Fruit fly (Drosophila melanogaster) whole organism, prepupa: ENCODE results near the gene Vm26Ab.
A peak's percentile ranks its signal among the peaks of the same experiment; 100 is the strongest.

Experiments used
- CG10669 ChIP-seq: fragments of 200-800 bp; sonication (Bioruptor generic); optimal IDR thresholded peaks from 3 replicates; lab custom pipeline; 2018; ENCODE audit warnings: missing biosample characterization, mild to moderate bottlenecking, missing genetic modification characterization, moderate library complexity
- CG11762 ChIP-seq: fragments of 200-800 bp; sonication (Bioruptor generic); optimal IDR thresholded peaks from 3 replicates; lab custom pipeline; 2016; ENCODE audit warnings: missing biosample characterization, missing genetic modification characterization; ENCODE audit not compliant: insufficient read depth
- CG11902 ChIP-seq: fragments of 200-800 bp; sonication (Bioruptor generic); optimal IDR thresholded peaks from 3 replicates; lab custom pipeline; 2016; ENCODE audit warnings: missing biosample characterization, missing genetic modification characterization
- CG15336 ChIP-seq: fragments of 200-800 bp; sonication (Bioruptor generic); IDR thresholded peaks from 2 replicates; pipeline ENCODE4 v1.3.6; 2022; ENCODE audit warnings: missing biosample characterization, missing genetic modification characterization
- CG3032 ChIP-seq: fragments of 200-800 bp; optimal IDR thresholded peaks from 2 replicates; lab custom pipeline; 2019; ENCODE audit warnings: missing biosample characterization, mild to moderate bottlenecking, missing genetic modification characterization, moderate library complexity
- CG31627 ChIP-seq: fragments of 200-800 bp; sonication (Bioruptor generic); optimal IDR thresholded peaks from 3 replicates; lab custom pipeline; 2016; ENCODE audit warnings: missing biosample characterization, missing genetic modification characterization
- CG32006 ChIP-seq: fragments of 200-800 bp; sonication (Bioruptor generic); optimal IDR thresholded peaks from 3 replicates; lab custom pipeline; 2017; ENCODE audit warnings: missing biosample characterization, mild to moderate bottlenecking, missing genetic modification characterization
- CG34406 ChIP-seq: fragments of 200-800 bp; sonication (Bioruptor generic); optimal IDR thresholded peaks from 3 replicates; lab custom pipeline; 2016; ENCODE audit warnings: missing biosample characterization, missing genetic modification characterization
- CG3919 ChIP-seq: fragments of 200-800 bp; sonication (Bioruptor generic); optimal IDR thresholded peaks from 3 replicates; lab custom pipeline; 2016; ENCODE audit warnings: missing biosample characterization, missing genetic modification characterization
- CG4318 ChIP-seq: fragments of 200-800 bp; sonication (Bioruptor generic); optimal IDR thresholded peaks from 3 replicates; lab custom pipeline; 2017; ENCODE audit warnings: missing biosample characterization, mild to moderate bottlenecking, missing genetic modification characterization
- CG6163 ChIP-seq: fragments of 200-800 bp; sonication (Bioruptor generic); IDR thresholded peaks from 3 replicates; pipeline ENCODE4 v1.3.6; 2022; ENCODE audit warnings: missing biosample characterization, missing genetic modification characterization
- CG6276 ChIP-seq: fragments of 200-800 bp; sonication (Bioruptor generic); optimal IDR thresholded peaks from 2 replicates; lab custom pipeline; 2017; ENCODE audit warnings: missing biosample characterization, mild to moderate bottlenecking, missing genetic modification characterization
- CG6792 ChIP-seq: fragments of 200-800 bp; sonication (Bioruptor generic); optimal IDR thresholded peaks from 3 replicates; lab custom pipeline; 2016; ENCODE audit warnings: missing biosample characterization, missing genetic modification characterization
- CG6808 ChIP-seq: fragments of 200-800 bp; sonication (Bioruptor generic); optimal IDR thresholded peaks from 3 replicates; lab custom pipeline; 2017; ENCODE audit warnings: missing biosample characterization, missing genetic modification characterization, mild to moderate bottlenecking, moderate library complexity, missing genetic modification reagents
- CG7368 ChIP-seq: fragments of 200-800 bp; sonication (Bioruptor generic); optimal IDR thresholded peaks from 3 replicates; lab custom pipeline; 2016; ENCODE audit warnings: missing biosample characterization, missing genetic modification characterization
- CG8119 ChIP-seq: fragments of 200-800 bp; sonication (Bioruptor generic); IDR thresholded peaks from 3 replicates; pipeline ENCODE4 v1.3.6; 2022; ENCODE audit warnings: missing biosample characterization, missing genetic modification characterization
- CG8319 ChIP-seq: fragments of 200-800 bp; sonication (Bioruptor generic); optimal IDR thresholded peaks from 3 replicates; lab custom pipeline; 2016; ENCODE audit warnings: missing biosample characterization, missing genetic modification characterization
- CG8632 ChIP-seq: fragments of 200-800 bp; sonication (Bioruptor generic); optimal IDR thresholded peaks from 3 replicates; lab custom pipeline; 2016; ENCODE audit warnings: missing biosample characterization, missing genetic modification characterization
- CG9139 ChIP-seq: fragments of 200-800 bp; sonication (Bioruptor generic); optimal IDR thresholded peaks from 3 replicates; lab custom pipeline; 2017; ENCODE audit warnings: missing biosample characterization, mild to moderate bottlenecking, missing genetic modification characterization
- Eip75B ChIP-seq: fragments of 200-800 bp; sonication (Bioruptor generic); optimal IDR thresholded peaks from 3 replicates; lab custom pipeline; 2016; ENCODE audit warnings: missing biosample characterization, missing genetic modification characterization
- Eip78C ChIP-seq: fragments of 200-800 bp; sonication (Bioruptor generic); peaks from one replicate; lab custom pipeline; 2016; ENCODE audit warnings: missing biosample characterization, missing genetic modification characterization
- Eip93F ChIP-seq: fragments of 200-800 bp; sonication (Bioruptor generic); optimal IDR thresholded peaks from 2 replicates; lab custom pipeline; 2016; ENCODE audit warnings: missing biosample characterization, mild to moderate bottlenecking, missing genetic modification characterization
- Ets21C ChIP-seq: fragments of 200-800 bp; sonication (Bioruptor generic); optimal IDR thresholded peaks from 3 replicates; lab custom pipeline; 2016; ENCODE audit warnings: missing biosample characterization, missing genetic modification characterization
- Gug ChIP-seq: fragments of 200-800 bp; sonication (Bioruptor generic); IDR thresholded peaks from 2 replicates; pipeline ENCODE4 v1.3.6; 2022; ENCODE audit warnings: missing biosample characterization, missing genetic modification characterization
- Hr38 ChIP-seq: sonication (Bioruptor generic); optimal IDR thresholded peaks from 2 replicates; lab custom pipeline; 2016; ENCODE audit warnings: missing biosample characterization, missing genetic modification characterization
- Hr39 ChIP-seq: fragments of 200-800 bp; sonication (Bioruptor generic); optimal IDR thresholded peaks from 2 replicates; lab custom pipeline; 2016; ENCODE audit warnings: missing biosample characterization, missing genetic modification characterization
- Met ChIP-seq: fragments of 200-800 bp; sonication (Bioruptor generic); optimal IDR thresholded peaks from 3 replicates; lab custom pipeline; 2016; ENCODE audit warnings: missing biosample characterization, missing genetic modification characterization
- OdsH ChIP-seq: fragments of 200-800 bp; sonication (Bioruptor generic); optimal IDR thresholded peaks from 3 replicates; lab custom pipeline; 2016; ENCODE audit warnings: missing biosample characterization, missing genetic modification characterization
- Smox ChIP-seq: fragments of 200-800 bp; sonication (Bioruptor generic); optimal IDR thresholded peaks from 3 replicates; lab custom pipeline; 2016; ENCODE audit warnings: missing biosample characterization, missing genetic modification characterization
- Sox102F ChIP-seq: fragments of 200-800 bp; sonication (Bioruptor generic); optimal IDR thresholded peaks from 2 replicates; lab custom pipeline; 2016; ENCODE audit warnings: missing biosample characterization, mild to moderate bottlenecking, missing genetic modification characterization
- Sox14 ChIP-seq: fragments of 200-800 bp; sonication (Bioruptor generic); optimal IDR thresholded peaks from 3 replicates; lab custom pipeline; 2016; ENCODE audit warnings: missing biosample characterization, missing genetic modification characterization
- Sox15 ChIP-seq: fragments of 200-800 bp; sonication (Bioruptor generic); optimal IDR thresholded peaks from 3 replicates; lab custom pipeline; 2016; ENCODE audit warnings: missing biosample characterization, missing genetic modification characterization
- achi ChIP-seq: fragments of 200-800 bp; sonication (Bioruptor generic); optimal IDR thresholded peaks from 3 replicates; lab custom pipeline; 2016; ENCODE audit warnings: missing biosample characterization, missing genetic modification characterization
- cyc ChIP-seq: fragments of 200-800 bp; sonication (Bioruptor generic); optimal IDR thresholded peaks from 3 replicates; lab custom pipeline; 2016; ENCODE audit warnings: missing biosample characterization, missing genetic modification characterization
- dac ChIP-seq: fragments of 200-800 bp; sonication (Bioruptor generic); optimal IDR thresholded peaks from 2 replicates; lab custom pipeline; 2017; ENCODE audit warnings: missing biosample characterization, mild to moderate bottlenecking, missing genetic modification characterization
- eg ChIP-seq: fragments of 200-800 bp; sonication (Bioruptor generic); IDR thresholded peaks from 3 replicates; pipeline ENCODE4 v1.3.6; 2022; ENCODE audit warnings: missing biosample characterization, missing genetic modification characterization
- esn ChIP-seq: fragments of 200-800 bp; sonication (Bioruptor generic); optimal IDR thresholded peaks from 2 replicates; lab custom pipeline; 2016; ENCODE audit warnings: missing biosample characterization, mild to moderate bottlenecking, missing genetic modification characterization, moderate library complexity
- fd59A ChIP-seq: fragments of 200-800 bp; sonication (Bioruptor generic); optimal IDR thresholded peaks from 2 replicates; lab custom pipeline; 2017; ENCODE audit warnings: missing biosample characterization, mild to moderate bottlenecking, missing genetic modification characterization, missing genetic modification reagents
- fkh ChIP-seq: fragments of 200-800 bp; sonication (Bioruptor generic); optimal IDR thresholded peaks from 3 replicates; lab custom pipeline; 2017; ENCODE audit warnings: missing biosample characterization, mild to moderate bottlenecking, missing genetic modification characterization, moderate library complexity
- lz ChIP-seq: fragments of 200-800 bp; sonication (Bioruptor generic); optimal IDR thresholded peaks from 3 replicates; lab custom pipeline; 2016; ENCODE audit warnings: missing biosample characterization, missing genetic modification characterization
- pdm3 ChIP-seq: fragments of 200-800 bp; sonication (Bioruptor generic); optimal IDR thresholded peaks from 3 replicates; lab custom pipeline; 2016; ENCODE audit warnings: missing biosample characterization, missing genetic modification characterization
- spab ChIP-seq: fragments of 200-800 bp; sonication (Bioruptor generic); optimal IDR thresholded peaks from 2 replicates; lab custom pipeline; 2017; ENCODE audit warnings: missing biosample characterization, mild to moderate bottlenecking, missing genetic modification characterization, missing genetic modification reagents
- ss ChIP-seq, 2 experiments: fragments of 200-800 bp; sonication (Bioruptor generic); optimal IDR thresholded peaks; 2 replicates in 1 of 2; 3 replicates in 1 of 2; lab custom pipeline; 2017 to 2018; ENCODE audit warnings: mild to moderate bottlenecking in 2 of 2, missing biosample characterization in 2 of 2, missing genetic modification characterization in 2 of 2, moderate library complexity in 1 of 2
- svp ChIP-seq: fragments of 200-800 bp; sonication (Bioruptor generic); peaks from one replicate; lab custom pipeline; 2016; ENCODE audit warnings: missing biosample characterization, missing genetic modification characterization
- topi ChIP-seq: fragments of 200-800 bp; sonication (Bioruptor generic); optimal IDR thresholded peaks from 3 replicates; lab custom pipeline; 2016; ENCODE audit warnings: missing biosample characterization, missing genetic modification characterization
- vri ChIP-seq: fragments of 200-800 bp; sonication (Bioruptor generic); optimal IDR thresholded peaks from 3 replicates; lab custom pipeline; 2016; ENCODE audit warnings: missing biosample characterization, mild to moderate bottlenecking, missing genetic modification characterization

The Vm26Ab gene

DNA sequence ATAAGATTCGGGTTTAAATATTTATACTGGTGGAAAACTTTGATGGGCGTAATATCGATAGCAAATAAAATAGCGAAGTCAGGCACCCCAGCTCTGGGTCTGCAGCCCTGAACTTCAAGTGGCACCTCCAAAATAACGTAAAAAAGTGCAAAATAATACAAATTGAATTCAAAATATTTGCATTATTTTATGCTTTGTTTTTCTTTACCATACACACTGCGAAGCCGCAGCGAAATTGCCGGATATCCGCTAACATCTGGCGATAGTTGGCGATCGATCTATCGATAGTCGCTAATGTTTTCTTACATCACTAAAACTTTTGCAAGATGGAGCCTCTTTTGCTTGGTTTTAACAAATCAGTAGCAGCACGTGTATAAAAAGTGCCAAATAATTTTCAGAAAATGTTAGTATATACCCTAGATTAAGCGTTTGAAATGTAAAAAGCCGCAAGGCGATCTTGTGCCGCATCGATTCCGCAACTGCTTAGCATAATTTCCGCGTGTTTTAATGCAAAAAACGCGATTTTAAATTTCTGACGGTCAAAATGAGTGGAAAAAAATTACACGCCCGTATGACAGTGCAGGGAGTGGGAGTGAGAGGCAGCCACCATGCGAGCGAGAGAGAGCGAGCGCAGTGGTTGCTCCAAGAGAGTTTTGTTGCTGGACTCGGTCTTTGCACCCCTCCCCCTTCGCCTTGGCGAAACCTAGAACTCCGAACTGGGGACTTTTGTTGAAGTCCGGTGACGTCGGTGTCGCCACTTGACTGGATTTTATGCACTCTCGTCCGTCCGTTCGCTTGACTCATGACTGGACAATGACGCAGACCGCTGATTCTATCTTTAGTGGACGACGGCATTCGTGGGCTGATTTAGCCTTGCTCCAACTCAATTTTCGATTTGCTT, 24.9 kb downstream of the Vm26Ab start, which contains the start of gene eIF4A (continued):
- TF ChIP-seq Smox (GFP tag; lab: Kevin White, UChicago) (no peak), CG8319 (GFP tag; lab: Kevin White, UChicago) (no peak), Eip78C (GFP tag; lab: Kevin White, UChicago) (peak; percentile 64), CG9139 (GFP tag; lab: Kevin White, UChicago) (no peak), CG3919 (GFP tag; lab: Kevin White, UChicago) (peak; percentile 15), CG34406 (GFP tag; lab: Kevin White, UChicago) (no peak), CG7368 (no peak), CG3032 (peak; percentile 24), ss (GFP tag; optimal IDR thresholded peaks at IDR 0.05; lab: Kevin White, UChicago) (peak in 1 of 2 experiments; percentile 12), OdsH (GFP tag; lab: Kevin White, UChicago) (no peak), pdm3 (GFP tag; lab: Kevin White, UChicago) (no peak), Eip93F (GFP tag; lab: Kevin White, UChicago) (no peak), cyc (GFP tag; lab: Kevin White, UChicago) (no peak), Hr39 (no peak), CG6792 (GFP tag; lab: Kevin White, UChicago) (no peak), fkh (peak; percentile 93), lz (GFP tag; lab: Kevin White, UChicago) (peak; percentile 1), eg (no peak), Eip75B (GFP tag; lab: Kevin White, UChicago) (no peak), esn (no peak), spab (GFP tag; lab: Kevin White, UChicago) (no peak), Met (GFP tag; lab: Kevin White, UChicago) (no peak), achi (GFP tag; lab: Kevin White, UChicago) (peak; percentile 35), vri (GFP tag; lab: Kevin White, UChicago) (no peak), CG10669 (GFP tag; lab: Kevin White, UChicago) (no peak), dac (no peak), CG4318 (GFP tag; lab: Kevin White, UChicago) (no peak), CG6808 (GFP tag; lab: Kevin White, UChicago) (peak; percentile 28)

DNA sequence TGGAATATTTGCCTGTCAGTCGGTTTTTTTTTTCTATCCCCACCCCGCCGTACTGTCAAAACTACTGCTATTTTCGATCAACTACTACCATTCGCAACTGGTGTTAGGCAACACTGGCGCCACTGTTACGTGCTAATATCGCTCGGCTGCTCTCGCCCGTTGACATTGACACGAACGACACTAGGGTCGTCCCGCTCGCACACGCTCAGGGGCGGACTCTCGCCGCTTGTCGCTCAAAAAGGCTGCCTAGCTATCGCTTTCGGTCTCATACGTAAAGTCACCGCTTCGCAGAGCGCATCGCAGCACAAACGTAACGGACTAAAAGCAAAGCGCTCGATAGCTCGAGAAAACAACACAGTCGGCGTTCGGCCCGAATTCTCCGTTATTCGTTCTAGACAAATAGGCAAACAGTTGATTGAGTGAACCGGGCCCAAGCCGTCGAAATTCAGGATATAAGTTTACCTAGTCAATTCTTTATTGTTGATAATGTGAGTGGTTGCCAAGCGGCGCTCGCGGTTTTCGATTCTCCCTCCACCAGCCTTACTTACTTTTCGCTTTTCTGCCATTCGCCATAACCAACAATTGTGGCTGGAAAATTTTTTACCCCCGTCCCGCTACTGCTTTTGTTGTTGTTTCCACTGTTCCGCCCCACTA, 25.7 kb downstream of the Vm26Ab start:
- peak; percentile 21 for TF ChIP-seq Hr39
- no peak for TF ChIP-seq CG4318 (GFP tag; lab: Kevin White, UChicago)
- peak; percentile 72 for TF ChIP-seq fkh
- peak; percentile 33 for TF ChIP-seq fd59A
- TF ChIP-seq CG6808 (GFP tag; lab: Kevin White, UChicago): peak; percentile 28
- no peak for TF ChIP-seq CG8319 (GFP tag; lab: Kevin White, UChicago)
- no peak for TF ChIP-seq Hr38 (GFP tag; lab: Kevin White, UChicago)
- TF ChIP-seq eg: no peak
- TF ChIP-seq CG6792 (GFP tag; lab: Kevin White, UChicago): peak; percentile 2
- no peak for TF ChIP-seq CG11762 (GFP tag; lab: Kevin White, UChicago)
- TF ChIP-seq Sox15 (GFP tag; lab: Kevin White, UChicago): no peak
- TF ChIP-seq CG15336 (GFP tag; lab: Robert Waterston, UW): no peak
- TF ChIP-seq cyc (GFP tag; lab: Kevin White, UChicago): peak; percentile 34
- no peak for TF ChIP-seq Eip93F (GFP tag; lab: Kevin White, UChicago)
- no peak for TF ChIP-seq spab (GFP tag; lab: Kevin White, UChicago)
- peak; percentile 51 for TF ChIP-seq Sox14 (GFP tag; lab: Kevin White, UChicago)
- TF ChIP-seq CG6163: no peak
- TF ChIP-seq svp (GFP tag; lab: Kevin White, UChicago): peak; percentile 92
- TF ChIP-seq CG11902: peak; percentile 53
- peak; percentile 22 for TF ChIP-seq Smox (GFP tag; lab: Kevin White, UChicago)
- TF ChIP-seq CG8632 (GFP tag; lab: Kevin White, UChicago): no peak
- TF ChIP-seq pdm3 (GFP tag; lab: Kevin White, UChicago): peak; percentile 25
- no peak for TF ChIP-seq CG6276
- TF ChIP-seq Sox102F (GFP tag; lab: Kevin White, UChicago): no peak
- peak; percentile 86 for TF ChIP-seq Eip78C (GFP tag; lab: Kevin White, UChicago)
- TF ChIP-seq CG32006 (GFP tag; lab: Kevin White, UChicago): peak; percentile 16
- TF ChIP-seq CG8119 (GFP tag; lab: Robert Waterston, UW): no peak
- no peak for TF ChIP-seq Ets21C (GFP tag; lab: Kevin White, UChicago)
- TF ChIP-seq topi: peak; percentile 35
- TF ChIP-seq Eip75B (GFP tag; lab: Kevin White, UChicago): peak; percentile 48
- TF ChIP-seq CG31627 (GFP tag; lab: Kevin White, UChicago): no peak
- TF ChIP-seq Gug (GFP tag; lab: Robert Waterston, UW): no peak
- TF ChIP-seq CG7368: peak; percentile 23
